Worm (Caenorhabditis elegans): ENCODE data around the gene fbxa-138.

The fbxa-138 gene

ce11 chrIII:1428448-1428847, 44.4 kb upstream of the fbxa-138 start:
- no peak for TF ChIP-seq efl-1 (optimal IDR thresholded peaks at IDR 0.05)
- TF ChIP-seq efl-1 (GFP tag; optimal IDR thresholded peaks at IDR 0.05 in 1 of 2) = peak in 1 of 2 experiments; percentile 16
- no peak for TF ChIP-seq lin-14 (GFP tag; optimal IDR thresholded peaks at IDR 0.05)

ce11 chrIII:1427126-1427525, 43.1 kb upstream of the fbxa-138 start, which contains the start of gene lelo-2:
TSS of gene lelo-2 (minus strand) at chrIII:1427226.
- TF ChIP-seq unc-98 (GFP tag; IDR thresholded peaks at IDR 0.05) = no peak
- TF ChIP-seq fkh-8 (tag; optimal IDR thresholded peaks at IDR 0.05) = no peak
- no peak for TF ChIP-seq sptf-1 (tag; optimal IDR thresholded peaks at IDR 0.05)
- TF ChIP-seq mef-2 (tag; optimal IDR thresholded peaks at IDR 0.05) = no peak
- TF ChIP-seq elt-2 (tag; optimal IDR thresholded peaks at IDR 0.05) = no peak
- no peak for TF ChIP-seq elt-3 (tag; optimal IDR thresholded peaks at IDR 0.05)
- no peak for TF ChIP-seq sup-37 (GFP tag; optimal IDR thresholded peaks at IDR 0.05)
- no peak for TF ChIP-seq grh-1 (GFP tag; IDR thresholded peaks at IDR 0.05)
- TF ChIP-seq pag-3 (tag; optimal IDR thresholded peaks at IDR 0.05; ENCODE audit: borderline replicate concordance, insufficient read depth) = no peak
- no peak for TF ChIP-seq efl-3 (GFP tag; optimal IDR thresholded peaks at IDR 0.05)
- TF ChIP-seq lin-15B (tag; optimal IDR thresholded peaks at IDR 0.05) = no peak
- TF ChIP-seq snu-23 (GFP tag; optimal IDR thresholded peaks at IDR 0.05) = no peak
- TF ChIP-seq unc-130 (tag; optimal IDR thresholded peaks at IDR 0.05) = no peak
- no peak for TF ChIP-seq ceh-90 (tag; optimal IDR thresholded peaks at IDR 0.05)
- no peak for TF ChIP-seq aha-1 (tag; optimal IDR thresholded peaks at IDR 0.05)
- no peak for TF ChIP-seq dpl-1 (GFP tag; optimal IDR thresholded peaks at IDR 0.05)
- TF ChIP-seq xbp-1 (tag; optimal IDR thresholded peaks at IDR 0.05) = no peak
- TF ChIP-seq vab-15 (tag; optimal IDR thresholded peaks at IDR 0.05) = no peak
- TF ChIP-seq nhr-12 (tag; optimal IDR thresholded peaks at IDR 0.05) = no peak

ce11 chrIII:1424305-1424704, 40.3 kb upstream of the fbxa-138 start:
- TF ChIP-seq vab-15 (tag; optimal IDR thresholded peaks at IDR 0.05) (no peak), fkh-8 (tag; optimal IDR thresholded peaks at IDR 0.05) (peak; percentile 44), snu-23 (GFP tag; optimal IDR thresholded peaks at IDR 0.05) (peak; percentile 82), grh-1 (GFP tag; IDR thresholded peaks at IDR 0.05) (peak; percentile 41; the same call in 1 of the 2 replicates), fos-1 (tag; optimal IDR thresholded peaks at IDR 0.05) (no peak), ceh-90 (tag; optimal IDR thresholded peaks at IDR 0.05) (no peak), nhr-71 (tag; optimal IDR thresholded peaks at IDR 0.05) (peak; percentile 76), hlh-17 (GFP tag; optimal IDR thresholded peaks at IDR 0.05; ENCODE audit: borderline replicate concordance) (no peak), fkh-10 (GFP tag; optimal IDR thresholded peaks at IDR 0.05) (peak; percentile 24), ceh-82 (tag; optimal IDR thresholded peaks at IDR 0.05) (peak; percentile 46 to 85 (median 58)), unc-62 (GFP tag; optimal IDR thresholded peaks at IDR 0.05) (no peak), fkh-4 (tag; optimal IDR thresholded peaks at IDR 0.05; ENCODE audit: borderline replicate concordance) (no peak), mab-9 (GFP tag; IDR thresholded peaks at IDR 0.05) (peak; percentile 57; the same call in 1 of the 2 replicates), unc-130 (tag; optimal IDR thresholded peaks at IDR 0.05) (peak; percentile 44), lin-39 (tag; optimal IDR thresholded peaks at IDR 0.05) (peak; percentile 7), snpc-4 (tag; optimal IDR thresholded peaks at IDR 0.05) (peak; percentile 17), skn-1 (tag; optimal IDR thresholded peaks at IDR 0.05) (peak; percentile 76), egl-13 (tag; optimal IDR thresholded peaks at IDR 0.05) (peak; percentile 33), blmp-1 (tag; optimal IDR thresholded peaks at IDR 0.05) (no peak), irx-1 (tag; optimal IDR thresholded peaks at IDR 0.05) (peak; percentile 75), lin-15B (tag; optimal IDR thresholded peaks at IDR 0.05) (peak; percentile 47), sptf-1 (tag; optimal IDR thresholded peaks at IDR 0.05) (no peak), nhr-90 (tag; optimal IDR thresholded peaks at IDR 0.05; ENCODE audit: poor library complexity) (peak; percentile 60), dsc-1 (tag; optimal IDR thresholded peaks at IDR 0.05) (peak; percentile 77), mdl-1 (tag; optimal IDR thresholded peaks at IDR 0.05) (peak in 1 of 2 experiments; percentile 57), elt-3 (tag; optimal IDR thresholded peaks at IDR 0.05) (peak in 2 of 6 experiments; percentile 9 to 11), sox-4 (tag; optimal IDR thresholded peaks at IDR 0.05) (no peak), zag-1 (tag; optimal IDR thresholded peaks at IDR 0.05) (no peak), nhr-237 (tag; optimal IDR thresholded peaks at IDR 0.05) (peak; percentile 1), nhr-85 (tag) (peak; percentile 73), aly-2 (tag; optimal IDR thresholded peaks at IDR 0.05) (peak; percentile 19), nhr-76 (tag; optimal IDR thresholded peaks at IDR 0.05) (no peak), sup-37 (GFP tag; optimal IDR thresholded peaks at IDR 0.05) (peak; percentile 57), hlh-4 (tag; optimal IDR thresholded peaks at IDR 0.05) (no peak), nhr-77 (tag; optimal IDR thresholded peaks at IDR 0.05) (peak; percentile 34), ceh-88 (GFP tag; IDR thresholded peaks at IDR 0.05) (no peak), unc-86 (tag; optimal IDR thresholded peaks at IDR 0.05) (peak; percentile 51)
